Worm (Caenorhabditis elegans) whole organism, L2 larva: ENCODE results near the gene F42A6.2.
A peak's percentile ranks its signal among the peaks of the same experiment; 100 is the strongest.

Source experiments
- ama-1 ChIP-seq: fragments of 150-350 bp; optimal IDR thresholded peaks from 2 replicates; lab custom pipeline; 2018; ENCODE audit warnings: inconsistent platforms
- egl-27 ChIP-seq: sonication (generic microtip); optimal IDR thresholded peaks from 3 replicates; lab custom pipeline; 2017; ENCODE audit warnings: missing biosample characterization, missing genetic modification reagents, missing genetic modification characterization
- nhr-11 ChIP-seq: fragments of 150-350 bp; optimal IDR thresholded peaks from 2 replicates; lab custom pipeline; 2014; ENCODE audit warnings: missing biosample characterization, missing genetic modification characterization
- sma-9 ChIP-seq, 2 experiments: fragments of 150-350 bp in 1 of 2; sonication (generic microtip) in 1 of 2; optimal IDR thresholded peaks; 2 replicates each; lab custom pipeline; 2014 to 2016; ENCODE audit warnings: missing genetic modification characterization in 2 of 2, mild to moderate bottlenecking in 1 of 2, missing biosample characterization in 1 of 2, missing compliant biosample characterization in 1 of 2, missing genetic modification reagents in 1 of 2, moderate library complexity in 1 of 2
- snpc-4 ChIP-seq: fragments of 150-350 bp; optimal IDR thresholded peaks from 2 replicates; lab custom pipeline; 2014; ENCODE audit warnings: missing biosample characterization, missing genetic modification characterization
- unc-55 ChIP-seq: fragments of 150-350 bp; sonication (generic microtip); optimal IDR thresholded peaks from 3 replicates; lab custom pipeline; 2014; ENCODE audit warnings: missing biosample characterization, missing genetic modification reagents, missing genetic modification characterization
- unc-62 ChIP-seq: fragments of 150-350 bp; optimal IDR thresholded peaks from 2 replicates; lab custom pipeline; 2014; ENCODE audit warnings: missing biosample characterization, missing genetic modification reagents, missing genetic modification characterization

DNA sequence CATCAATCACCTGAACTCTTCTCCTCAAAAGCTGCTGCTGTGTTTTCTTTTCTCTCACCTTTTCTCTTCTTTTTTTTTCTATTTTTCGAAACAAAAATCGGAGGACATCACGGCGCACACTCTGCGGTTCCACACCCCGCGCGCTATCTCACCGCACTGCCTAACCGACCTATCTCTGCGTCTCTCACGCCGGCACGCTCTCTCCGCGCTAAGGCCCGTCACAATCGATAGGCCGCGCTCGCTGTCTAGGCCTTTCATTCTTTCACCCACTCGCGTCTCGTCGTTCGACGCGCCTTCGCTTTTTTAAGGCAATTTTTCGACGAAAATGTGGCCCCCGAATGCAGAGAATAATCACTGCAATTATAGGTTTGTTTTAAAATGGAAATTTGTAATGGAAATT lies 30.0 kb upstream of the F42A6.2 start, which contains the start of gene zip-11:
- TF ChIP-seq snpc-4 (no peak), egl-27 (tag; lab: Kevin White, UChicago) (no peak), unc-62 (no peak), ama-1 (lab: Kevin White, UChicago) (no peak), nhr-11 (no peak), unc-55 (GFP tag; lab: Kevin White, UChicago) (peak; percentile 63), sma-9 (GFP tag; optimal IDR thresholded peaks at IDR 0.05; lab: Kevin White, UChicago) (peak; percentile 43), sma-9 (tag; optimal IDR thresholded peaks at IDR 0.05; lab: Kevin White, UChicago) (no peak)
